Fruit fly (Drosophila melanogaster) whole organism, embryonic: ENCODE measurements around the gene CG4297.
A peak's percentile ranks its signal among the peaks of the same experiment; 100 is the strongest.

Experiments
- Atf3 ChIP-seq: fragments of 200-800 bp; sonication (Bioruptor generic); optimal IDR thresholded peaks from 3 replicates; lab custom pipeline; 2016; ENCODE audit warnings: missing biosample characterization, missing genetic modification characterization
- Bgb ChIP-seq: fragments of 200-800 bp; sonication (Bioruptor generic); IDR thresholded peaks from 2 replicates; pipeline ENCODE4 v1.3.6; 2022; ENCODE audit warnings: missing biosample characterization, missing genetic modification characterization; ENCODE audit not compliant: partially characterized antibody
- CG10543 ChIP-seq: fragments of 200-800 bp; sonication (Bioruptor generic); optimal IDR thresholded peaks from 3 replicates; lab custom pipeline; 2017; ENCODE audit warnings: missing biosample characterization, mild to moderate bottlenecking, missing genetic modification characterization, moderate library complexity
- CG11398 ChIP-seq: fragments of 200-800 bp; sonication (Bioruptor generic); optimal IDR thresholded peaks from 2 replicates; lab custom pipeline; 2016; ENCODE audit warnings: missing biosample characterization, missing genetic modification characterization
- CG15011 ChIP-seq: fragments of 200-800 bp; sonication (Bioruptor generic); optimal IDR thresholded peaks from 3 replicates; lab custom pipeline; 2018; ENCODE audit warnings: missing biosample characterization, mild to moderate bottlenecking, missing genetic modification characterization
- CG16779 ChIP-seq: fragments of 200-800 bp; sonication (Bioruptor generic); IDR thresholded peaks from 2 replicates; pipeline ENCODE4 v1.3.6; 2022; ENCODE audit warnings: missing biosample characterization, missing genetic modification characterization
- CG17385 ChIP-seq: fragments of 200-800 bp; sonication (Bioruptor generic); optimal IDR thresholded peaks from 3 replicates; lab custom pipeline; 2018; ENCODE audit warnings: missing biosample characterization, mild to moderate bottlenecking, missing genetic modification characterization
- CG31365 ChIP-seq: fragments of 200-800 bp; sonication (Bioruptor generic); optimal IDR thresholded peaks from 2 replicates; lab custom pipeline; 2018; ENCODE audit warnings: missing biosample characterization, mild to moderate bottlenecking, missing genetic modification characterization
- CG33557 ChIP-seq: fragments of 200-800 bp; sonication (Bioruptor generic); optimal IDR thresholded peaks from 2 replicates; lab custom pipeline; 2019; ENCODE audit warnings: missing biosample characterization, mild to moderate bottlenecking, missing genetic modification characterization, moderate library complexity
- CG3847 ChIP-seq: fragments of 200-800 bp; sonication (Bioruptor generic); IDR thresholded peaks from 2 replicates; pipeline ENCODE4 v1.3.6; 2022; ENCODE audit warnings: missing biosample characterization, missing genetic modification characterization
- CG6272 ChIP-seq: fragments of 200-800 bp; sonication (Bioruptor generic); IDR thresholded peaks from 2 replicates; pipeline ENCODE4 v1.3.6; 2022; ENCODE audit warnings: missing biosample characterization, missing genetic modification characterization
- CG7839 ChIP-seq: fragments of 200-800 bp; sonication (Bioruptor generic); optimal IDR thresholded peaks from 3 replicates; lab custom pipeline; 2018; ENCODE audit warnings: missing biosample characterization, mild to moderate bottlenecking, missing genetic modification characterization, moderate library complexity
- CG8359 ChIP-seq: fragments of 200-800 bp; sonication (Bioruptor generic); optimal IDR thresholded peaks from 2 replicates; lab custom pipeline; 2017; ENCODE audit warnings: missing biosample characterization, mild to moderate bottlenecking, missing genetic modification characterization, borderline replicate concordance
- CG9817 ChIP-seq: fragments of 200-800 bp; sonication (Bioruptor generic); optimal IDR thresholded peaks from 2 replicates; lab custom pipeline; 2018; ENCODE audit warnings: missing biosample characterization, mild to moderate bottlenecking, missing genetic modification characterization, moderate library complexity
- Gug ChIP-seq: fragments of 200-800 bp; sonication (Bioruptor generic); IDR thresholded peaks from 4 replicates; pipeline ENCODE4 v1.3.6; 2022; ENCODE audit warnings: missing biosample characterization, missing genetic modification characterization
- HLHmδ ChIP-seq: fragments of 200-800 bp; sonication (Bioruptor generic); optimal IDR thresholded peaks from 2 replicates; lab custom pipeline; 2018; ENCODE audit warnings: missing biosample characterization, mild to moderate bottlenecking, missing genetic modification characterization, moderate library complexity
- Hey ChIP-seq: fragments of 200-800 bp; sonication (Bioruptor generic); optimal IDR thresholded peaks from 3 replicates; lab custom pipeline; 2018; ENCODE audit warnings: missing biosample characterization, mild to moderate bottlenecking, missing genetic modification characterization
- Hmr ChIP-seq: fragments of 200-800 bp; sonication (Bioruptor generic); optimal IDR thresholded peaks from 3 replicates; lab custom pipeline; 2017; ENCODE audit warnings: mild to moderate bottlenecking, missing biosample characterization, missing genetic modification reagents, missing genetic modification characterization
- Hr39 ChIP-seq: fragments of >200 bp; optimal IDR thresholded peaks from 2 replicates; lab custom pipeline; 2017
- Hsf ChIP-seq: fragments of 200-800 bp; sonication (Bioruptor generic); optimal IDR thresholded peaks from 3 replicates; lab custom pipeline; 2016; ENCODE audit warnings: missing biosample characterization, missing genetic modification characterization
- Six4 ChIP-seq: fragments of 200-800 bp; sonication (Bioruptor generic); optimal IDR thresholded peaks from 2 replicates; lab custom pipeline; 2016; ENCODE audit warnings: missing biosample characterization, missing genetic modification characterization
- Usf ChIP-seq: fragments of 200-800 bp; sonication (Bioruptor generic); optimal IDR thresholded peaks from 2 replicates; lab custom pipeline; 2017; ENCODE audit warnings: missing genotype, missing biosample characterization, missing genetic modification characterization
- Vsx1 ChIP-seq: fragments of 200-800 bp; sonication (Bioruptor generic); optimal IDR thresholded peaks from 2 replicates; lab custom pipeline; 2017; ENCODE audit warnings: missing biosample characterization, mild to moderate bottlenecking, missing genetic modification characterization, missing genetic modification reagents
- YL-1 ChIP-seq: fragments of 200-800 bp; sonication (Bioruptor generic); optimal IDR thresholded peaks from 3 replicates; lab custom pipeline; 2017; ENCODE audit warnings: missing biosample characterization, mild to moderate bottlenecking, missing genetic modification characterization
- ash1 ChIP-seq: fragments of 200-800 bp; sonication (Bioruptor generic); optimal IDR thresholded peaks from 2 replicates; lab custom pipeline; 2018; ENCODE audit warnings: missing biosample characterization, mild to moderate bottlenecking, missing genetic modification characterization
- cad ChIP-seq: fragments of >200 bp; optimal IDR thresholded peaks from 2 replicates; lab custom pipeline; 2017; ENCODE audit warnings: missing biosample characterization, missing genetic modification characterization
- eve ChIP-seq, 2 experiments: fragments of >200 bp; optimal IDR thresholded peaks; 2 replicates each; lab custom pipeline; 2017; ENCODE audit warnings: missing biosample characterization in 2 of 2, missing genetic modification characterization in 2 of 2
- fd3F ChIP-seq: fragments of 200-800 bp; sonication (Bioruptor generic); optimal IDR thresholded peaks from 2 replicates; lab custom pipeline; 2018; ENCODE audit warnings: missing biosample characterization, mild to moderate bottlenecking, missing genetic modification characterization, moderate library complexity
- fd64A ChIP-seq: fragments of 200-800 bp; sonication (Bioruptor generic); optimal IDR thresholded peaks from 3 replicates; lab custom pipeline; 2018; ENCODE audit warnings: missing biosample characterization, mild to moderate bottlenecking, missing genetic modification characterization
- ftz-f1 ChIP-seq: fragments of 200-800 bp; sonication (Bioruptor generic); optimal IDR thresholded peaks from 2 replicates; lab custom pipeline; 2016; ENCODE audit warnings: missing biosample characterization, missing genetic modification characterization
- gsb ChIP-seq: fragments of 200-800 bp; sonication (Bioruptor generic); IDR thresholded peaks from 2 replicates; pipeline ENCODE4 v1.3.6; 2022; ENCODE audit warnings: missing biosample characterization, missing genetic modification characterization
- inv ChIP-seq: fragments of 200-800 bp; sonication (Bioruptor generic); IDR thresholded peaks from 2 replicates; pipeline ENCODE4 v1.3.6; 2022; ENCODE audit warnings: missing biosample characterization, missing genetic modification characterization; ENCODE audit not compliant: partially characterized antibody
- kah ChIP-seq: fragments of 200-800 bp; sonication (Bioruptor generic); optimal IDR thresholded peaks from 2 replicates; lab custom pipeline; 2018; ENCODE audit warnings: missing biosample characterization, mild to moderate bottlenecking, missing genetic modification characterization
- kay ChIP-seq: fragments of 200-800 bp; sonication (Bioruptor generic); optimal IDR thresholded peaks from 2 replicates; lab custom pipeline; 2016; ENCODE audit warnings: missing biosample characterization, missing genetic modification characterization
- klu ChIP-seq: fragments of 200-800 bp; sonication (Bioruptor generic); IDR thresholded peaks from 2 replicates; pipeline ENCODE4 v1.3.6; 2022; ENCODE audit warnings: missing biosample characterization, missing genetic modification characterization
- luna ChIP-seq: fragments of 200-800 bp; sonication (Bioruptor generic); optimal IDR thresholded peaks from 2 replicates; lab custom pipeline; 2016; ENCODE audit warnings: missing biosample characterization, missing genetic modification characterization
- nerfin-2 ChIP-seq: fragments of 200-800 bp; sonication (Bioruptor generic); IDR thresholded peaks from 2 replicates; pipeline ENCODE4 v1.3.6; 2022; ENCODE audit warnings: missing biosample characterization, missing genetic modification characterization; ENCODE audit not compliant: partially characterized antibody
- org-1 ChIP-seq: fragments of 200-800 bp; sonication (Bioruptor generic); optimal IDR thresholded peaks from 2 replicates; lab custom pipeline; 2017; ENCODE audit warnings: missing biosample characterization, missing genetic modification characterization
- pfk ChIP-seq: fragments of 200-800 bp; sonication (Bioruptor generic); optimal IDR thresholded peaks from 2 replicates; lab custom pipeline; 2018; ENCODE audit warnings: missing biosample characterization, mild to moderate bottlenecking, missing genetic modification characterization, moderate library complexity
- pho ChIP-seq: fragments of 200-800 bp; sonication (Bioruptor generic); optimal IDR thresholded peaks from 2 replicates; lab custom pipeline; 2016; ENCODE audit warnings: missing biosample characterization, missing genetic modification characterization
- pum ChIP-seq: fragments of 200-800 bp; sonication (Bioruptor generic); optimal IDR thresholded peaks from 2 replicates; lab custom pipeline; 2016; ENCODE audit warnings: missing biosample characterization, missing genetic modification characterization
- salm ChIP-seq: fragments of 200-800 bp; sonication (Bioruptor generic); optimal IDR thresholded peaks from 2 replicates; lab custom pipeline; 2018; ENCODE audit warnings: missing biosample characterization, mild to moderate bottlenecking, missing genetic modification characterization
- sima ChIP-seq: fragments of 200-800 bp; sonication (Bioruptor generic); optimal IDR thresholded peaks from 2 replicates; lab custom pipeline; 2016; ENCODE audit warnings: missing biosample characterization, missing genetic modification characterization
- slp2 ChIP-seq: fragments of 200-800 bp; sonication (Bioruptor generic); optimal IDR thresholded peaks from 2 replicates; lab custom pipeline; 2016; ENCODE audit warnings: missing biosample characterization, missing genetic modification characterization
- tx ChIP-seq: fragments of 200-800 bp; sonication (Bioruptor generic); optimal IDR thresholded peaks from 2 replicates; lab custom pipeline; 2016; ENCODE audit warnings: missing biosample characterization, missing genetic modification characterization
- unc-4 ChIP-seq: fragments of 200-800 bp; sonication (Bioruptor generic); IDR thresholded peaks from 2 replicates; pipeline ENCODE4 v1.3.6; 2022; ENCODE audit warnings: missing biosample characterization, missing genetic modification characterization; ENCODE audit not compliant: partially characterized antibody
- vnd ChIP-seq: fragments of 200-800 bp; sonication (Bioruptor generic); IDR thresholded peaks from 3 replicates; pipeline ENCODE4 v1.3.6; 2022; ENCODE audit warnings: missing biosample characterization, missing genetic modification characterization; ENCODE audit not compliant: partially characterized antibody
- zf30C ChIP-seq: fragments of 200-800 bp; sonication (Bioruptor generic); optimal IDR thresholded peaks from 3 replicates; lab custom pipeline; 2018; ENCODE audit warnings: missing biosample characterization, mild to moderate bottlenecking, missing genetic modification characterization

The CG4297 gene

dm6 chr2L:516032-516993, 44.3 kb upstream of the CG4297 start (continued):
- TF ChIP-seq pho (GFP tag; lab: Kevin White, UChicago) (peak; percentile 31), Hr39 (lab: Kevin White, UChicago) (no peak), CG6272 (GFP tag; lab: Robert Waterston, UW) (peak; percentile 47; the same call in 1 of the 2 replicates), fd64A (GFP tag; lab: Kevin White, UChicago) (peak; percentile 40), Six4 (GFP tag; lab: Kevin White, UChicago) (peak; percentile 67), Hsf (GFP tag; lab: Kevin White, UChicago) (peak; percentile 71), tx (GFP tag; lab: Kevin White, UChicago) (peak; percentile 44), CG10543 (GFP tag; lab: Kevin White, UChicago) (no peak), CG31365 (tag; lab: Kevin White, UChicago) (peak; percentile 45), fd3F (peak; percentile 26), Gug (peak; percentile 75), Atf3 (GFP tag; lab: Kevin White, UChicago) (peak; percentile 56), eve (GFP tag; optimal IDR thresholded peaks at IDR 0.05; lab: Kevin White, UChicago) (peak in 1 of 2 experiments; percentile 59), vnd (GFP tag; lab: Robert Waterston, UW) (no peak), pum (GFP tag; lab: Kevin White, UChicago) (peak; percentile 50), Hmr (peak; percentile 74), luna (no peak), YL-1 (GFP tag; lab: Kevin White, UChicago) (no peak), unc-4 (no peak), HLHmδ (GFP tag; lab: Kevin White, UChicago) (no peak), slp2 (GFP tag; lab: Kevin White, UChicago) (peak; percentile 29), cad (no peak), klu (GFP tag; lab: Robert Waterston, UW) (0 out of 2 replicates have a peak, but pooled peaks have one; percentile 39), CG15011 (GFP tag; lab: Kevin White, UChicago) (peak; percentile 63), CG11398 (peak; percentile 32), CG8359 (peak; percentile 65), Vsx1 (GFP tag; lab: Kevin White, UChicago) (peak; percentile 28), Usf (peak; percentile 23), zf30C (GFP tag; lab: Kevin White, UChicago) (peak; percentile 64), kah (GFP tag; lab: Kevin White, UChicago) (peak; percentile 65), gsb (peak; percentile 54; the same call in 1 of the 2 replicates), CG33557 (peak; percentile 28), CG7839 (tag; lab: Kevin White, UChicago) (peak; percentile 79), CG16779 (GFP tag; lab: Robert Waterston, UW) (no peak; the same call in 1 of the 2 replicates), ftz-f1 (no peak), kay (GFP tag; lab: Kevin White, UChicago) (peak; percentile 0), inv (GFP tag; lab: Robert Waterston, UW) (no peak), ash1 (GFP tag; lab: Kevin White, UChicago) (no peak), salm (tag; lab: Kevin White, UChicago) (peak; percentile 74), pfk (no peak), nerfin-2 (GFP tag; lab: Robert Waterston, UW) (no peak), Hey (peak; percentile 4), org-1 (GFP tag; lab: Kevin White, UChicago) (peak; percentile 76), Bgb (GFP tag; lab: Robert Waterston, UW) (no peak), CG9817 (tag; lab: Kevin White, UChicago) (peak; percentile 58), sima (GFP tag; lab: Kevin White, UChicago) (no peak), CG3847 (GFP tag; lab: Robert Waterston, UW) (peak; percentile 48), CG17385 (GFP tag; lab: Kevin White, UChicago) (peak; percentile 74)
